Fruit fly (Drosophila melanogaster): Measurements from ENCODE around the gene CG1090.
A peak's percentile ranks its signal among the peaks of the same experiment; 100 is the strongest.

The CG1090 gene

dm6 chr3R:4378363-4379354, 19.0 kb downstream of the CG1090 start, which contains the start of gene Sfxn1-3 (continued):
- peak; percentile 51 for TF ChIP-seq her (GFP tag; optimal IDR thresholded peaks at IDR 0.05)
- peak; percentile 36 for TF ChIP-seq CG8290 (GFP tag; optimal IDR thresholded peaks at IDR 0.05)
- TF ChIP-seq CG8290 (tag; optimal IDR thresholded peaks at IDR 0.05) = peak in 1 of 2 experiments; percentile 80
- TF ChIP-seq CG7839 (tag; optimal IDR thresholded peaks at IDR 0.05) = peak; percentile 33
- no peak for TF ChIP-seq CG9215 (GFP tag; IDR thresholded peaks at IDR 0.05)
- peak; percentile 56; the same call in 1 of the 2 replicates for TF ChIP-seq CG14014 (GFP tag; IDR thresholded peaks at IDR 0.05)
- TF ChIP-seq B-H2 (GFP tag; optimal IDR thresholded peaks at IDR 0.05) = peak; percentile 64
- TF ChIP-seq pnt (GFP tag; optimal IDR thresholded peaks at IDR 0.05) = peak; percentile 16
- peak; percentile 67 for TF ChIP-seq kni (GFP tag; optimal IDR thresholded peaks at IDR 0.05)
- no peak for TF ChIP-seq sqz (GFP tag; optimal IDR thresholded peaks at IDR 0.05)
- 0 out of 3 replicates have a peak, but pooled peaks have one; percentile 20 for TF ChIP-seq dysf (GFP tag; IDR thresholded peaks at IDR 0.05)
- TF ChIP-seq CG7357 (GFP tag; IDR thresholded peaks at IDR 0.05) = 0 out of 3 replicates have a peak, but pooled peaks have one; percentile 20
- peak; percentile 22 for TF ChIP-seq CG10209 (GFP tag; optimal IDR thresholded peaks at IDR 0.05)
- peak; percentile 70 for TF ChIP-seq CG6765 (GFP tag; optimal IDR thresholded peaks at IDR 0.05)
- TF ChIP-seq CG13296 (GFP tag; optimal IDR thresholded peaks at IDR 0.05) = peak; percentile 60
- peak; percentile 65 for TF ChIP-seq CG32532 (GFP tag; IDR thresholded peaks at IDR 0.05)
- peak; percentile 23 for TF ChIP-seq grau (tag; optimal IDR thresholded peaks at IDR 0.05)
- peak; percentile 72 for TF ChIP-seq CG13894 (tag; optimal IDR thresholded peaks at IDR 0.05)
- peak; percentile 57 for TF ChIP-seq CG12071 (GFP tag; optimal IDR thresholded peaks at IDR 0.05)
- TF ChIP-seq sna (GFP tag; IDR thresholded peaks at IDR 0.05; ENCODE audit: partially characterized antibody) = peak; percentile 52; the same call in 1 of the 2 replicates
- TF ChIP-seq CG18599 (GFP tag; optimal IDR thresholded peaks at IDR 0.05) = peak; percentile 84
- no peak for TF ChIP-seq wdn (GFP tag; IDR thresholded peaks at IDR 0.05)
- TF ChIP-seq Jarid2 (GFP tag; optimal IDR thresholded peaks at IDR 0.05) = peak; percentile 92
- peak; percentile 67 for TF ChIP-seq caup (GFP tag; optimal IDR thresholded peaks at IDR 0.05; ENCODE audit: severe bottlenecking)
- TF ChIP-seq CG32767 (GFP tag; IDR thresholded peaks at IDR 0.05) = peak; percentile 45; the same call in 1 of the 2 replicates
- no peak for TF ChIP-seq Tbp (GFP tag; optimal IDR thresholded peaks at IDR 0.05)
- TF ChIP-seq pb (GFP tag; optimal IDR thresholded peaks at IDR 0.05) = peak; percentile 53
- no peak for TF ChIP-seq nerfin-1 (tag; optimal IDR thresholded peaks at IDR 0.05)
- peak; percentile 34; the same call in 1 of the 2 replicates for TF ChIP-seq tna (GFP tag; IDR thresholded peaks at IDR 0.05; ENCODE audit: partially characterized antibody)
- peak; percentile 71 for TF ChIP-seq HmgZ (tag; optimal IDR thresholded peaks at IDR 0.05)
- peak; percentile 5 for TF ChIP-seq bab2 (GFP tag; optimal IDR thresholded peaks at IDR 0.05)
- TF ChIP-seq CG15601 (tag; optimal IDR thresholded peaks at IDR 0.05) = peak; percentile 40
- peak; percentile 49 for TF ChIP-seq pzg (GFP tag; optimal IDR thresholded peaks at IDR 0.05)
- TF ChIP-seq Hmr (GFP tag; optimal IDR thresholded peaks at IDR 0.05) = peak; percentile 78
- peak; percentile 31 for TF ChIP-seq Bdp1 (GFP tag; optimal IDR thresholded peaks at IDR 0.05)
- TF ChIP-seq ham (GFP tag; IDR thresholded peaks at IDR 0.05) = no peak
- TF ChIP-seq Hr51 (GFP tag; optimal IDR thresholded peaks at IDR 0.05) = peak; percentile 1 to 32
- peak; percentile 37 for TF ChIP-seq CG17359 (tag; optimal IDR thresholded peaks at IDR 0.05)
- TF ChIP-seq eyg (GFP tag; optimal IDR thresholded peaks at IDR 0.05) = peak; percentile 37
- TF ChIP-seq gro (GFP tag; optimal IDR thresholded peaks at IDR 0.05) = peak; percentile 79
- TF ChIP-seq lov (optimal IDR thresholded peaks at IDR 0.05) = no peak
- 0 out of 3 replicates have a peak, but pooled peaks have one; percentile 45 for TF ChIP-seq lov (GFP tag; IDR thresholded peaks at IDR 0.05)
- TF ChIP-seq CG16779 (GFP tag; IDR thresholded peaks at IDR 0.05) = peak; percentile 81
- peak; percentile 62 to 79 for TF ChIP-seq Trl (optimal IDR thresholded peaks at IDR 0.05)
- TF ChIP-seq Trl (GFP tag; optimal IDR thresholded peaks at IDR 0.05) = peak; percentile 80
- no peak for TF ChIP-seq Sox100B (GFP tag; optimal IDR thresholded peaks at IDR 0.05)
- TF ChIP-seq Deaf1 (tag; optimal IDR thresholded peaks at IDR 0.05) = peak; percentile 81
- TF ChIP-seq Lhr (GFP tag; optimal IDR thresholded peaks at IDR 0.05) = peak; percentile 29

Data from whole organism, embryonic.